Worm (Caenorhabditis elegans) whole organism, L2 larva: ENCODE data around the gene symk-1.

Experiments used
- C34F6.9 ChIP-seq: fragments of 150-350 bp; optimal IDR thresholded peaks from 2 replicates; lab custom pipeline; 2014; ENCODE audit warnings: missing biosample characterization, missing genetic modification characterization
- aly-2 ChIP-seq: fragments of 150-350 bp; optimal IDR thresholded peaks from 2 replicates; lab custom pipeline; 2014; ENCODE audit warnings: missing biosample characterization, missing genetic modification characterization
- ceh-82 ChIP-seq: fragments of 150-350 bp; optimal IDR thresholded peaks from 2 replicates; lab custom pipeline; 2014; ENCODE audit warnings: missing biosample characterization, missing genetic modification characterization
- dmd-4 ChIP-seq: sonication (generic microtip); optimal IDR thresholded peaks from 2 replicates; lab custom pipeline; 2017; ENCODE audit warnings: missing biosample characterization, missing genetic modification characterization
- lin-39 ChIP-seq: fragments of 150-350 bp; optimal IDR thresholded peaks from 2 replicates; lab custom pipeline; 2014; ENCODE audit warnings: missing biosample characterization, missing genetic modification reagents, missing genetic modification characterization
- nhr-10 ChIP-seq: sonication (generic microtip); optimal IDR thresholded peaks from 2 replicates; lab custom pipeline; 2017; ENCODE audit warnings: missing biosample characterization, missing genetic modification characterization
- nhr-12 ChIP-seq: fragments of 150-350 bp; optimal IDR thresholded peaks from 2 replicates; lab custom pipeline; 2014; ENCODE audit warnings: missing biosample characterization, missing genetic modification characterization
- nhr-23 ChIP-seq: fragments of 150-350 bp; optimal IDR thresholded peaks from 2 replicates; lab custom pipeline; 2014; ENCODE audit warnings: missing biosample characterization, missing genetic modification reagents, missing genetic modification characterization
- nhr-6 ChIP-seq: fragments of 150-350 bp; optimal IDR thresholded peaks from 2 replicates; lab custom pipeline; 2014; ENCODE audit warnings: missing biosample characterization, missing genetic modification characterization
- unc-62 ChIP-seq: fragments of 150-350 bp; optimal IDR thresholded peaks from 2 replicates; lab custom pipeline; 2014; ENCODE audit warnings: missing biosample characterization, missing genetic modification reagents, missing genetic modification characterization

ce11 chrV:8525774-8526173 is 44.3 kb upstream of the symk-1 start, which contains the start of gene otpl-6:
- no peak for TF ChIP-seq aly-2 (tag; lab: Kevin White, UChicago)
- no peak for TF ChIP-seq nhr-12
- TF ChIP-seq C34F6.9 (tag; lab: Kevin White, UChicago) = no peak
- TF ChIP-seq nhr-10 (tag; lab: Kevin White, UChicago) = no peak
- no peak for TF ChIP-seq ceh-82 (tag; lab: Kevin White, UChicago)
- TF ChIP-seq nhr-6 (tag; lab: Kevin White, UChicago) = no peak
- no peak for TF ChIP-seq dmd-4 (tag; lab: Kevin White, UChicago)
- no peak for TF ChIP-seq lin-39 (tag; lab: Kevin White, UChicago)
- TF ChIP-seq nhr-23 (tag; lab: Kevin White, UChicago) = no peak
- TF ChIP-seq unc-62 (GFP tag; lab: Kevin White, UChicago) = no peak
